Fruit fly (Drosophila melanogaster) whole organism, wandering third instar larva: ENCODE results near the gene CG13445.

ENCODE experiments used
- Dfd ChIP-seq: fragments of >200 bp; optimal IDR thresholded peaks from 2 replicates; lab custom pipeline; 2017; ENCODE audit warnings: missing biosample characterization, missing genetic modification characterization
- HLH106 ChIP-seq: fragments of 200-800 bp; optimal IDR thresholded peaks from 3 replicates; lab custom pipeline; 2019; ENCODE audit warnings: missing biosample characterization, mild to moderate bottlenecking, missing genetic modification characterization, moderate library complexity
- Sp1 ChIP-seq: fragments of 200-800 bp; sonication (Bioruptor generic); optimal IDR thresholded peaks from 3 replicates; lab custom pipeline; 2019; ENCODE audit warnings: missing biosample characterization, mild to moderate bottlenecking, missing genetic modification characterization, moderate library complexity
- pan ChIP-seq: fragments of >200 bp; optimal IDR thresholded peaks from 2 replicates; lab custom pipeline; 2017

Gene CG13445

DNA sequence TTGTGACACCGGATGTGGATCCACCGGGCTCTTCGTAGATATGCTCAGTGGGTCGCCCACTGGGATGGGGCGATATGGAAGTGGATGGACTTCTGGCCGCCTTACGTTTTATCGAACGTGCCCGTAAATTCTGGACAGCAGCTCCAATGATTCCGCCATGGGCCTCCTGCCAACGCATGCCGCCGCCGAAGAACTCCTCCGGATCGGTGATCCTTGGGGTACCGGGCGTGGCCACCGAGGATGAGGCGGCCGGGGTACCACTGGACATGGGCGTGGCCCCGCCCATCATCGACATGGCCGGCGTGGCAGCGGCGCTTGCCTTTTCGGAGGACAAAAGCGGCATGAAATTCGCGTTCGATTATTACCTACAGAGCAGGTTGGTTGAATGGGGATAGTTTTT lies 46.8 kb downstream of the CG13445 start:
- no peak for TF ChIP-seq Sp1 (GFP tag; lab: Kevin White, UChicago)
- no peak for TF ChIP-seq HLH106 (tag; lab: Kevin White, UChicago)
- no peak for TF ChIP-seq pan (lab: Kevin White, UChicago)
- TF ChIP-seq Dfd (GFP tag; lab: Kevin White, UChicago) = peak; percentile 79
